Worm (Caenorhabditis elegans) whole organism, L3 larva: ENCODE measurements around the gene clr-1.

Source experiments
- R02D3.7 ChIP-seq: fragments of 150-350 bp; optimal IDR thresholded peaks from 2 replicates; lab custom pipeline; 2014; ENCODE audit warnings: missing biosample characterization, missing genetic modification characterization
- ceh-9 ChIP-seq: sonication (generic microtip); optimal IDR thresholded peaks from 2 replicates; lab custom pipeline; 2018; ENCODE audit warnings: missing biosample characterization, missing genetic modification characterization
- egl-27 ChIP-seq: sonication (generic microtip); optimal IDR thresholded peaks from 4 replicates; lab custom pipeline; 2017; ENCODE audit warnings: missing biosample characterization, missing genetic modification reagents, missing genetic modification characterization
- fkh-10 ChIP-seq: sonication (generic microtip); optimal IDR thresholded peaks from 2 replicates; lab custom pipeline; 2017; ENCODE audit warnings: missing biosample characterization, missing genetic modification reagents, missing genetic modification characterization
- jun-1 ChIP-seq: fragments of 150-350 bp; optimal IDR thresholded peaks from 2 replicates; lab custom pipeline; 2014; ENCODE audit warnings: missing biosample characterization, missing genetic modification reagents, missing genetic modification characterization
- lin-15B ChIP-seq: fragments of 150-350 bp; optimal IDR thresholded peaks from 2 replicates; lab custom pipeline; 2014; ENCODE audit warnings: missing biosample characterization, missing genetic modification characterization
- tbx-2 ChIP-seq: sonication (generic microtip); optimal IDR thresholded peaks from 2 replicates; lab custom pipeline; 2016; ENCODE audit warnings: mild to moderate bottlenecking, missing genetic modification characterization, missing compliant biosample characterization
- unc-62 ChIP-seq: fragments of 150-350 bp; sonication (generic microtip); optimal IDR thresholded peaks from 4 replicates; lab custom pipeline; 2014; ENCODE audit warnings: missing biosample characterization, missing genetic modification reagents, missing genetic modification characterization
- zag-1 ChIP-seq: fragments of 150-350 bp; optimal IDR thresholded peaks from 2 replicates; lab custom pipeline; 2014; ENCODE audit warnings: missing biosample characterization, missing genetic modification characterization
- ztf-11 ChIP-seq: fragments of 150-350 bp; optimal IDR thresholded peaks from 2 replicates; lab custom pipeline; 2014; ENCODE audit warnings: missing biosample characterization, missing genetic modification characterization
- ztf-4 ChIP-seq: fragments of 150-350 bp; optimal IDR thresholded peaks from 2 replicates; lab custom pipeline; 2014; ENCODE audit warnings: missing biosample characterization, missing genetic modification characterization

DNA sequence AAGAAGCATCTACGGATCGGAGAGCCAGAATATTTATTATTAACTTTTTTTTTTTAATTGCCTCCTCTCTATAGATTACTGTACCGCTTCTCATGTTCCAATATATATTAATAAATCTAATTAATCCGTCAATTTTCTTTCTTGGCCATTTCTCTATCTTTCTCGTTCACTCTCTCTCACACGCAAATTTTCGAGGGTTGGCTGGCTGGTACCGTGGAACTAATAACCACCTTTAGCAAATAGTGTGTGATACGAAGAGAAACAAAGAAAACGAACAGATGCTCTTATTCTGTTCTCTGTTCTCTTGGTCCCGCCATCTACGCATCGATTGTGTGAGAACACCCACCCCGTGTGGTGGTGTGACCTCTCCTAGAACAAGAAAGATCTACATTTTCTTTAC is 47.8 kb upstream of the clr-1 start:
- TF ChIP-seq tbx-2 (tag; lab: Kevin White, UChicago) (no peak), ztf-11 (tag; lab: Kevin White, UChicago) (no peak), zag-1 (tag; lab: Kevin White, UChicago) (no peak), egl-27 (no peak), fkh-10 (GFP tag; lab: Kevin White, UChicago) (no peak), R02D3.7 (no peak), ceh-9 (tag; lab: Kevin White, UChicago) (no peak), unc-62 (GFP tag; lab: Kevin White, UChicago) (no peak), jun-1 (tag; lab: Kevin White, UChicago) (no peak), lin-15B (tag; lab: Kevin White, UChicago) (no peak), ztf-4 (tag; lab: Kevin White, UChicago) (no peak)
